Worm (Caenorhabditis elegans): ENCODE results near the gene C17H12.3.

DNA sequence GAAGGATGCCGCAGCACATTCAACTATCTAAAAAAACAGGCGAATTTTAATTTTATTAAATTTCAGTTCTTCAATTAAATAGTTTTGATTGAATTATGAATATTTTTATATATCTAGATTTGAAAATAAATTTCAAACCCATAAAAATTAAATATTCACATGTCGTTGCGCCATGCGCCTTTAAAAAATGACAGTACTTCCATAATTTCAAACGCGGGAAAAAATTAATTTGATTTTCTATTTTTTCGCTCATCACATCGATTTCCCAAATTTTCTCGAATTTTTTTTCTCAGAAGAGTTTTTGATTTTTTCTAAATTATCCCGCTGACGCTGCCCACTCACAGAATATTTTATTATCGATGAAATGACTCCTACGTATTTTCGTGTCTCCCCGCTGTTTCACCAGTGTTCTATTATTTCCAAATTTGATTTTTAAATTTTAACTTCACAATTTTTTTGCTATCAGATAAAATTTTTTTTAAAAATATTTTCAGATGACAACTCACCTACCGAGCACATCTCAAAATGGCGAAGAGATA is 47.1 kb upstream of the C17H12.3 start, which contains the start of gene lip-1:
- no peak for TF ChIP-seq nhr-21 (tag; optimal IDR thresholded peaks at IDR 0.05)
- no peak for TF ChIP-seq elt-1 (tag; optimal IDR thresholded peaks at IDR 0.05)
- TF ChIP-seq snpc-4 (tag; optimal IDR thresholded peaks at IDR 0.05) = no peak

All from whole organism, L2 larva.